Fruit fly (Drosophila melanogaster) whole organism, embryonic: ENCODE data around the gene inc.

Experiments used
- Ada2b ChIP-seq: fragments of 200-800 bp; sonication (Bioruptor generic); IDR thresholded peaks from 2 replicates; pipeline ENCODE4 v1.3.6; 2022; ENCODE audit warnings: missing biosample characterization, missing genetic modification characterization
- BEAF-32 ChIP-seq: fragments of 200-800 bp; sonication (Bioruptor generic); optimal IDR thresholded peaks from 3 replicates; lab custom pipeline; 2017; ENCODE audit warnings: missing biosample characterization, missing genetic modification characterization, mild to moderate bottlenecking, moderate library complexity, missing genetic modification reagents
- CG10274 ChIP-seq: fragments of 200-800 bp; sonication (Bioruptor generic); optimal IDR thresholded peaks from 3 replicates; lab custom pipeline; 2017; ENCODE audit warnings: missing biosample characterization, mild to moderate bottlenecking, missing genetic modification characterization
- CG10654 ChIP-seq: fragments of 200-800 bp; sonication (Bioruptor generic); optimal IDR thresholded peaks from 2 replicates; lab custom pipeline; 2016; ENCODE audit warnings: missing biosample characterization, missing genetic modification characterization
- CG12155 ChIP-seq: fragments of 200-800 bp; sonication (Bioruptor generic); optimal IDR thresholded peaks from 3 replicates; lab custom pipeline; 2016; ENCODE audit warnings: missing biosample characterization, missing genetic modification characterization
- CG13123 ChIP-seq: fragments of 200-800 bp; sonication (Bioruptor generic); optimal IDR thresholded peaks from 2 replicates; lab custom pipeline; 2016; ENCODE audit warnings: missing biosample characterization, missing genetic modification characterization
- CG13296 ChIP-seq: fragments of 200-800 bp; sonication (Bioruptor generic); optimal IDR thresholded peaks from 3 replicates; lab custom pipeline; 2018; ENCODE audit warnings: missing biosample characterization, mild to moderate bottlenecking, missing genetic modification characterization
- CG13424 ChIP-seq: fragments of 200-800 bp; sonication (Bioruptor generic); optimal IDR thresholded peaks from 2 replicates; lab custom pipeline; 2019; ENCODE audit warnings: missing biosample characterization, mild to moderate bottlenecking, missing genetic modification characterization, moderate library complexity
- CG15011 ChIP-seq: fragments of 200-800 bp; sonication (Bioruptor generic); optimal IDR thresholded peaks from 3 replicates; lab custom pipeline; 2018; ENCODE audit warnings: missing biosample characterization, mild to moderate bottlenecking, missing genetic modification characterization
- CG17385 ChIP-seq: fragments of 200-800 bp; sonication (Bioruptor generic); optimal IDR thresholded peaks from 3 replicates; lab custom pipeline; 2018; ENCODE audit warnings: missing biosample characterization, mild to moderate bottlenecking, missing genetic modification characterization
- CG17912 ChIP-seq: fragments of 200-800 bp; sonication (Bioruptor generic); optimal IDR thresholded peaks from 2 replicates; lab custom pipeline; 2018; ENCODE audit warnings: missing biosample characterization, mild to moderate bottlenecking, missing genetic modification characterization
- CG2875 ChIP-seq: fragments of 200-800 bp; sonication (Bioruptor generic); optimal IDR thresholded peaks from 2 replicates; lab custom pipeline; 2017; ENCODE audit warnings: missing biosample characterization, mild to moderate bottlenecking, missing genetic modification characterization, missing genetic modification reagents
- CG43689 ChIP-seq: fragments of 200-800 bp; sonication (Bioruptor generic); IDR thresholded peaks from 2 replicates; pipeline ENCODE4 v1.3.6; 2022; ENCODE audit warnings: missing biosample characterization, missing genetic modification characterization
- CG5953 ChIP-seq: fragments of 200-800 bp; sonication (Bioruptor generic); IDR thresholded peaks from 2 replicates; pipeline ENCODE4 v1.3.6; 2022; ENCODE audit warnings: missing biosample characterization, missing genetic modification characterization
- CG8089 ChIP-seq: fragments of 200-800 bp; sonication (Bioruptor generic); optimal IDR thresholded peaks from 3 replicates; lab custom pipeline; 2016; ENCODE audit warnings: missing biosample characterization, missing genetic modification characterization
- CG8281 ChIP-seq: fragments of 200-800 bp; sonication (Bioruptor generic); optimal IDR thresholded peaks from 2 replicates; lab custom pipeline; 2018; ENCODE audit warnings: missing biosample characterization, mild to moderate bottlenecking, missing genetic modification characterization, moderate library complexity
- CG8388 ChIP-seq: fragments of 200-800 bp; sonication (Bioruptor generic); optimal IDR thresholded peaks from 2 replicates; lab custom pipeline; 2019; ENCODE audit warnings: missing biosample characterization, mild to moderate bottlenecking, missing genetic modification characterization, moderate library complexity
- CG8944 ChIP-seq: fragments of 200-800 bp; sonication (Bioruptor generic); optimal IDR thresholded peaks from 3 replicates; lab custom pipeline; 2016; ENCODE audit warnings: missing biosample characterization, missing genetic modification characterization
- CG9215 ChIP-seq: fragments of 200-800 bp; sonication (Bioruptor generic); IDR thresholded peaks from 2 replicates; pipeline ENCODE4 v1.3.6; 2022; ENCODE audit warnings: missing biosample characterization, missing genetic modification characterization
- CG9437 ChIP-seq: fragments of 200-800 bp; sonication (Bioruptor generic); optimal IDR thresholded peaks from 2 replicates; lab custom pipeline; 2018; ENCODE audit warnings: missing biosample characterization, mild to moderate bottlenecking, missing genetic modification characterization
- CHES-1-like ChIP-seq: fragments of 200-800 bp; sonication (Bioruptor generic); optimal IDR thresholded peaks from 2 replicates; lab custom pipeline; 2016; ENCODE audit warnings: missing biosample characterization, missing genetic modification characterization
- D ChIP-seq, 2 experiments: fragments of 200-800 bp in 1 of 2; fragments of >200 bp in 1 of 2; sonication (Bioruptor generic) in 1 of 2; optimal IDR thresholded peaks; 2 replicates in 1 of 2; 3 replicates in 1 of 2; lab custom pipeline; 2017; ENCODE audit warnings: mild to moderate bottlenecking in 1 of 2, missing biosample characterization in 1 of 2, missing genetic modification characterization in 1 of 2, missing genetic modification reagents in 1 of 2
- Dll ChIP-seq: fragments of 200-800 bp; sonication (Bioruptor generic); IDR thresholded peaks from 4 replicates; pipeline ENCODE4 v1.3.6; 2022; ENCODE audit warnings: missing biosample characterization, missing genetic modification characterization; ENCODE audit not compliant: partially characterized antibody
- Drgx ChIP-seq: fragments of 200-800 bp; sonication (Bioruptor generic); IDR thresholded peaks from 2 replicates; pipeline ENCODE4 v1.3.6; 2022; ENCODE audit warnings: missing biosample characterization, missing genetic modification characterization
- E2f1 ChIP-seq: fragments of 200-800 bp; sonication (Bioruptor generic); IDR thresholded peaks from 2 replicates; pipeline ENCODE4 v1.3.6; 2022; ENCODE audit warnings: missing biosample characterization, missing genetic modification characterization
- Ets97D ChIP-seq: fragments of 200-800 bp; sonication (Bioruptor generic); optimal IDR thresholded peaks from 3 replicates; lab custom pipeline; 2016; ENCODE audit warnings: missing biosample characterization, missing genetic modification characterization
- Hmx ChIP-seq: fragments of 200-800 bp; sonication (Bioruptor generic); optimal IDR thresholded peaks from 2 replicates; lab custom pipeline; 2016; ENCODE audit warnings: missing biosample characterization, missing genetic modification characterization
- Hsf ChIP-seq: fragments of 200-800 bp; sonication (Bioruptor generic); optimal IDR thresholded peaks from 3 replicates; lab custom pipeline; 2016; ENCODE audit warnings: missing biosample characterization, missing genetic modification characterization
- Lim3 ChIP-seq: fragments of 200-800 bp; sonication (Bioruptor generic); IDR thresholded peaks from 2 replicates; pipeline ENCODE4 v1.3.6; 2022; ENCODE audit warnings: missing biosample characterization, missing genetic modification characterization
- Mrtf ChIP-seq: fragments of 200-800 bp; sonication (Bioruptor generic); IDR thresholded peaks from 3 replicates; pipeline ENCODE4 v1.3.6; 2022; ENCODE audit warnings: missing biosample characterization, missing genetic modification characterization
- Pdp1 ChIP-seq, 2 experiments: fragments of 200-800 bp; sonication (Bioruptor generic); optimal IDR thresholded peaks; 3 replicates each; lab custom pipeline; 2016; ENCODE audit warnings: missing biosample characterization in 2 of 2, missing genetic modification characterization in 2 of 2, mild to moderate bottlenecking in 1 of 2, moderate library complexity in 1 of 2
- Ptx1 ChIP-seq: fragments of 200-800 bp; sonication (Bioruptor generic); IDR thresholded peaks from 2 replicates; pipeline ENCODE4 v1.3.6; 2022; ENCODE audit warnings: missing biosample characterization, missing genetic modification characterization
- Sox100B ChIP-seq: fragments of 200-800 bp; sonication (Bioruptor generic); optimal IDR thresholded peaks from 3 replicates; lab custom pipeline; 2018; ENCODE audit warnings: missing biosample characterization, mild to moderate bottlenecking, missing genetic modification characterization
- Usf ChIP-seq: fragments of 200-800 bp; sonication (Bioruptor generic); optimal IDR thresholded peaks from 2 replicates; lab custom pipeline; 2017; ENCODE audit warnings: missing genotype, missing biosample characterization, missing genetic modification characterization
- ap ChIP-seq: fragments of 200-800 bp; sonication (Bioruptor generic); IDR thresholded peaks from 2 replicates; pipeline ENCODE4 v1.3.6; 2022; ENCODE audit warnings: missing biosample characterization, missing genetic modification characterization
- ash1 ChIP-seq: fragments of 200-800 bp; sonication (Bioruptor generic); optimal IDR thresholded peaks from 2 replicates; lab custom pipeline; 2018; ENCODE audit warnings: missing biosample characterization, mild to moderate bottlenecking, missing genetic modification characterization
- az2 ChIP-seq: fragments of 200-800 bp; sonication (Bioruptor generic); optimal IDR thresholded peaks from 3 replicates; lab custom pipeline; 2016; ENCODE audit warnings: missing biosample characterization, missing genetic modification characterization
- bcd ChIP-seq: fragments of 200-800 bp; sonication (Bioruptor generic); optimal IDR thresholded peaks from 2 replicates; lab custom pipeline; 2017; ENCODE audit warnings: missing biosample characterization, mild to moderate bottlenecking, missing genetic modification characterization
- crol ChIP-seq: fragments of 200-800 bp; sonication (Bioruptor generic); IDR thresholded peaks from 2 replicates; pipeline ENCODE4 v1.3.6; 2022; ENCODE audit warnings: missing biosample characterization, missing genetic modification characterization
- crp ChIP-seq, 2 experiments: fragments of 200-800 bp; sonication (Bioruptor generic); optimal IDR thresholded peaks; 2 replicates in 1 of 2; 3 replicates in 1 of 2; lab custom pipeline; 2017; ENCODE audit warnings: missing biosample characterization in 2 of 2, missing genetic modification characterization in 2 of 2, mild to moderate bottlenecking in 1 of 2, moderate library complexity in 1 of 2
- dan ChIP-seq: fragments of 200-800 bp; sonication (Bioruptor generic); IDR thresholded peaks from 2 replicates; pipeline ENCODE4 v1.3.6; 2022; ENCODE audit warnings: missing biosample characterization, missing genetic modification characterization
- lab ChIP-seq: fragments of 200-800 bp; sonication (Bioruptor generic); optimal IDR thresholded peaks from 3 replicates; lab custom pipeline; 2017; ENCODE audit warnings: missing biosample characterization, missing genetic modification characterization, mild to moderate bottlenecking, moderate library complexity, missing genetic modification reagents
- maf-S ChIP-seq: fragments of 200-800 bp; sonication (Bioruptor generic); optimal IDR thresholded peaks from 2 replicates; lab custom pipeline; 2016; ENCODE audit warnings: missing biosample characterization, missing genetic modification characterization
- nerfin-1 ChIP-seq: fragments of 200-800 bp; sonication (Bioruptor generic); optimal IDR thresholded peaks from 3 replicates; lab custom pipeline; 2019; ENCODE audit warnings: missing biosample characterization, mild to moderate bottlenecking, missing genetic modification characterization, moderate library complexity
- nmo ChIP-seq: fragments of 200-800 bp; sonication (Bioruptor generic); optimal IDR thresholded peaks from 2 replicates; lab custom pipeline; 2018; ENCODE audit warnings: missing biosample characterization, mild to moderate bottlenecking, missing genetic modification characterization, moderate library complexity
- sc ChIP-seq, 3 experiments: fragments of >200 bp in 2 of 3; fragments of 200-800 bp in 1 of 3; sonication (Bioruptor generic) in 1 of 3; optimal IDR thresholded peaks; 2 replicates in 2 of 3; 3 replicates in 1 of 3; lab custom pipeline; 2017; ENCODE audit warnings: mild to moderate bottlenecking in 1 of 3, missing biosample characterization in 1 of 3, missing genetic modification characterization in 1 of 3, missing genetic modification reagents in 1 of 3
- sisA ChIP-seq: fragments of 200-800 bp; sonication (Bioruptor generic); IDR thresholded peaks from 2 replicates; pipeline ENCODE4 v1.3.6; 2022; ENCODE audit warnings: missing biosample characterization, missing genetic modification characterization
- sqz ChIP-seq: fragments of 200-800 bp; sonication (Bioruptor generic); optimal IDR thresholded peaks from 3 replicates; lab custom pipeline; 2018; ENCODE audit warnings: missing biosample characterization, mild to moderate bottlenecking, missing genetic modification characterization
- sug ChIP-seq: fragments of 200-800 bp; optimal IDR thresholded peaks from 2 replicates; lab custom pipeline; 2019; ENCODE audit warnings: missing biosample characterization, mild to moderate bottlenecking, missing genetic modification characterization, moderate library complexity
- unpg ChIP-seq: fragments of 200-800 bp; sonication (Bioruptor generic); optimal IDR thresholded peaks from 3 replicates; lab custom pipeline; 2018; ENCODE audit warnings: missing biosample characterization, mild to moderate bottlenecking, missing genetic modification characterization, moderate library complexity

The inc gene

dm6 chrX:1464033-1464432 is 19.2 kb upstream of the inc start, which contains the start of gene Ns3 (continued):
- no peak for TF ChIP-seq Ada2b (GFP tag; lab: Robert Waterston, UW)
- TF ChIP-seq sc (optimal IDR thresholded peaks at IDR 0.05; lab: Kevin White, UChicago), result no peak
- no peak for TF ChIP-seq sc (GFP tag; optimal IDR thresholded peaks at IDR 0.05; lab: Kevin White, UChicago)
- TF ChIP-seq Pdp1 (GFP tag; optimal IDR thresholded peaks at IDR 0.05; lab: Kevin White, UChicago), result no peak
- no peak for TF ChIP-seq Lim3 (GFP tag; lab: Robert Waterston, UW)
- TF ChIP-seq CG8281 (tag; lab: Kevin White, UChicago), result no peak
- no peak for TF ChIP-seq sqz (GFP tag; lab: Kevin White, UChicago)
- TF ChIP-seq Mrtf (GFP tag; lab: Robert Waterston, UW), result no peak
- TF ChIP-seq CHES-1-like (GFP tag; lab: Kevin White, UChicago), result no peak
- TF ChIP-seq CG13424 (tag; lab: Kevin White, UChicago), result no peak
- peak in 1 of 2 experiments; percentile 37 for TF ChIP-seq crp (GFP tag; optimal IDR thresholded peaks at IDR 0.05; lab: Kevin White, UChicago)
- no peak for TF ChIP-seq Usf
- TF ChIP-seq CG13296, result no peak
- no peak for TF ChIP-seq CG17912 (GFP tag; lab: Kevin White, UChicago)
- no peak for TF ChIP-seq unpg (GFP tag; lab: Kevin White, UChicago)
- no peak for TF ChIP-seq CG10274 (GFP tag; lab: Kevin White, UChicago)
- TF ChIP-seq dan (GFP tag; lab: Robert Waterston, UW), result no peak
- no peak for TF ChIP-seq CG9215
- no peak for TF ChIP-seq CG9437 (GFP tag; lab: Kevin White, UChicago)
- no peak for TF ChIP-seq nmo (GFP tag; lab: Kevin White, UChicago)
- no peak for TF ChIP-seq ap
- peak; percentile 85 for TF ChIP-seq Dll (GFP tag; lab: Robert Waterston, UW)
- TF ChIP-seq Hsf (GFP tag; lab: Kevin White, UChicago), result no peak
- no peak for TF ChIP-seq Drgx (GFP tag; lab: Robert Waterston, UW)
- TF ChIP-seq Ptx1 (GFP tag; lab: Robert Waterston, UW), result no peak
- TF ChIP-seq Ets97D, result peak; percentile 2
- no peak for TF ChIP-seq CG15011 (GFP tag; lab: Kevin White, UChicago)
- TF ChIP-seq CG5953 (GFP tag; lab: Robert Waterston, UW), result no peak
- no peak for TF ChIP-seq nerfin-1 (tag; lab: Kevin White, UChicago)
- no peak for TF ChIP-seq E2f1
- TF ChIP-seq CG8388, result no peak
- no peak for TF ChIP-seq CG8944 (GFP tag; lab: Kevin White, UChicago)
- no peak for TF ChIP-seq CG8089 (GFP tag; lab: Kevin White, UChicago)
- no peak for TF ChIP-seq Hmx
- no peak for TF ChIP-seq az2 (GFP tag; lab: Kevin White, UChicago)
- no peak for TF ChIP-seq CG13123 (GFP tag; lab: Kevin White, UChicago)
- no peak for TF ChIP-seq D (optimal IDR thresholded peaks at IDR 0.05; lab: Kevin White, UChicago)
- no peak for TF ChIP-seq D (GFP tag; optimal IDR thresholded peaks at IDR 0.05; lab: Kevin White, UChicago)
- peak; percentile 82 for TF ChIP-seq BEAF-32 (GFP tag; lab: Kevin White, UChicago)
- TF ChIP-seq CG43689 (GFP tag; lab: Robert Waterston, UW), result no peak
- no peak for TF ChIP-seq sisA
- TF ChIP-seq sug (tag; lab: Kevin White, UChicago), result peak; percentile 1
- no peak for TF ChIP-seq bcd (GFP tag; lab: Kevin White, UChicago)
- no peak for TF ChIP-seq Sox100B (GFP tag; lab: Kevin White, UChicago)
- TF ChIP-seq CG12155 (GFP tag; lab: Kevin White, UChicago), result no peak
- TF ChIP-seq ash1 (GFP tag; lab: Kevin White, UChicago), result no peak
- TF ChIP-seq CG2875 (GFP tag; lab: Kevin White, UChicago), result no peak
- no peak for TF ChIP-seq CG17385
- TF ChIP-seq lab (GFP tag; lab: Kevin White, UChicago), result no peak
- no peak for TF ChIP-seq crol (GFP tag; lab: Robert Waterston, UW)
- no peak for TF ChIP-seq maf-S (GFP tag; lab: Kevin White, UChicago)
- TF ChIP-seq CG10654, result no peak
